Worm (Caenorhabditis elegans): ENCODE data around the gene K07F5.15.
"Not testable (repeated sequence)": the region's sequence is repeated elsewhere in the genome, so short reads cannot be mapped to it uniquely, and the experiment has no call there.

DNA sequence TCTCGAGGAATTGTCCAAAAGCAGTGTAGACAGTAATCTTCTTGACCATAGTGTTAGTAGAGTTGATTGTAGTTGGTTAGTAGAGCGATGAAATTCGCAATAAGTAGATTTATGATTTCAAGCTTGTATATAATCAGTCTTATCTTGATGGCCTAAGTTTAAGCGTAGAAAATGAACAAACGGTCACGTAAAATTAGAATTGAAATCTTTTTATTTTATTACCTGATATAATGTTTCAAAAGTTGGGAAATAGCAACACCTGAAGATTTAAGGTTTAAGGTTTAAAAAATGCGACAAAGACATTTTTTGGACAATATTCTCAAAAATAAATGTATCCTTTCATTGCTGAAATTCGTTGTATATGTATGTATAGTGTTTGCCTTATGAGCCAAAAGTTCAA is 28.8 kb downstream of the K07F5.15 start, which contains the start of gene sss-1:
- not testable (repeated sequence) for TF ChIP-seq nhr-77 (tag; optimal IDR thresholded peaks at IDR 0.05); unc-62 (GFP tag; optimal IDR thresholded peaks at IDR 0.05 in 1 of 2); unc-62 (tag; optimal IDR thresholded peaks at IDR 0.05); nhr-237 (tag; optimal IDR thresholded peaks at IDR 0.05); mdl-1 (tag; optimal IDR thresholded peaks at IDR 0.05); F10B5.3 (tag; optimal IDR thresholded peaks at IDR 0.05); unc-130 (GFP tag; optimal IDR thresholded peaks at IDR 0.05); skn-1 (tag; optimal IDR thresholded peaks at IDR 0.05); fos-1 (tag; optimal IDR thresholded peaks at IDR 0.05); madf-9 (GFP tag; conservative IDR thresholded peaks at IDR 0.05); spr-1 (tag; optimal IDR thresholded peaks at IDR 0.05); nhr-6 (tag; optimal IDR thresholded peaks at IDR 0.05)
